Worm (Caenorhabditis elegans): Measurements from ENCODE around the gene F45B8.5.

ce11 chrX:14929512-14929911 is 36.3 kb upstream of the F45B8.5 start:
- TF ChIP-seq aly-2 (tag; optimal IDR thresholded peaks at IDR 0.05) (no peak), nhr-77 (tag; optimal IDR thresholded peaks at IDR 0.05) (no peak), ama-1 (optimal IDR thresholded peaks at IDR 0.05) (no peak), nhr-6 (tag; optimal IDR thresholded peaks at IDR 0.05) (no peak), mdl-1 (tag; optimal IDR thresholded peaks at IDR 0.05) (no peak), blmp-1 (tag; optimal IDR thresholded peaks at IDR 0.05; ENCODE audit: insufficient read depth) (no peak), elt-3 (tag; optimal IDR thresholded peaks at IDR 0.05) (no peak), unc-62 (GFP tag; optimal IDR thresholded peaks at IDR 0.05) (no peak), egl-27 (tag; optimal IDR thresholded peaks at IDR 0.05) (no peak)

Data from whole organism, L2 larva.